Worm (Caenorhabditis elegans) whole organism, young adult: ENCODE measurements around the gene idpp-6.

Experiments
- C06A6.2 ChIP-seq: fragments of 200-800 bp; sonication (Bioruptor generic); conservative IDR thresholded peaks from 2 replicates; pipeline ENCODE4 v1.3.6; 2022; ENCODE audit warnings: missing genetic modification characterization, missing compliant biosample characterization
- F22D6.2 ChIP-seq: sonication (generic microtip); optimal IDR thresholded peaks from 2 replicates; lab custom pipeline; 2016; ENCODE audit warnings: mild to moderate bottlenecking, missing genetic modification characterization, missing compliant biosample characterization
- F37B4.10 ChIP-seq: fragments of 200-800 bp; sonication (Bioruptor generic); IDR thresholded peaks from 2 replicates; pipeline ENCODE4 v1.3.6; 2022; ENCODE audit warnings: missing genetic modification characterization, missing compliant biosample characterization
- F39B2.1 ChIP-seq: fragments of 200-800 bp; sonication (Bioruptor generic); IDR thresholded peaks from 2 replicates; pipeline ENCODE4 v1.3.6; 2022; ENCODE audit warnings: missing genetic modification reagents, missing genetic modification characterization, missing compliant biosample characterization
- T26A5.8 ChIP-seq: sonication (generic microtip); optimal IDR thresholded peaks from 2 replicates; lab custom pipeline; 2016; ENCODE audit warnings: missing genetic modification characterization, missing compliant biosample characterization
- aptf-3 ChIP-seq: fragments of 200-800 bp; sonication (Bioruptor generic); IDR thresholded peaks from 2 replicates; pipeline ENCODE4 v1.3.6; 2022; ENCODE audit warnings: missing genetic modification characterization, missing compliant biosample characterization
- cebp-1 ChIP-seq, 2 experiments: fragments of 200-800 bp in 1 of 2; sonication (Bioruptor generic) in 1 of 2; sonication (generic microtip) in 1 of 2; IDR thresholded peaks in 1 of 2; optimal IDR thresholded peaks in 1 of 2; 2 replicates each; pipeline versions ENCODE4 v1.3.6 to Lab custom; 2017 to 2022; ENCODE audit warnings: missing compliant biosample characterization in 2 of 2, missing genetic modification characterization in 2 of 2, mild to moderate bottlenecking in 1 of 2, missing genetic modification reagents in 1 of 2, moderate library complexity in 1 of 2
- ceh-40 ChIP-seq: fragments of 200-800 bp; sonication (Bioruptor generic); IDR thresholded peaks from 2 replicates; pipeline ENCODE4 v1.3.6; 2022; ENCODE audit warnings: missing genetic modification characterization, missing compliant biosample characterization
- ceh-91 ChIP-seq: fragments of 200-800 bp; sonication (Bioruptor generic); IDR thresholded peaks from 2 replicates; pipeline ENCODE4 v1.3.6; 2022; ENCODE audit warnings: missing genetic modification reagents, missing genetic modification characterization, missing compliant biosample characterization
- dox-1 ChIP-seq: fragments of 200-800 bp; sonication (Bioruptor generic); IDR thresholded peaks from 2 replicates; pipeline ENCODE4 v1.3.6; 2022; ENCODE audit warnings: missing genetic modification reagents, missing genetic modification characterization, missing compliant biosample characterization
- dpff-1 ChIP-seq: sonication (generic microtip); optimal IDR thresholded peaks from 2 replicates; lab custom pipeline; 2017; ENCODE audit warnings: mild to moderate bottlenecking, missing genetic modification characterization, missing compliant biosample characterization
- dpl-1 ChIP-seq: fragments of 150-350 bp; optimal IDR thresholded peaks from 2 replicates; lab custom pipeline; 2014; ENCODE audit warnings: missing biosample characterization, missing genetic modification reagents, missing genetic modification characterization
- efl-1 ChIP-seq: fragments of 150-350 bp; optimal IDR thresholded peaks from 2 replicates; lab custom pipeline; 2014; ENCODE audit warnings: missing biosample characterization, missing genetic modification reagents, missing genetic modification characterization
- ets-4 ChIP-seq: fragments of 200-800 bp; sonication (Bioruptor generic); optimal IDR thresholded peaks from 2 replicates; lab custom pipeline; 2018; ENCODE audit warnings: mild to moderate bottlenecking, missing genetic modification characterization, missing compliant biosample characterization
- fkh-3 ChIP-seq: sonication (generic microtip); optimal IDR thresholded peaks from 2 replicates; lab custom pipeline; 2016; ENCODE audit warnings: mild to moderate bottlenecking, missing genetic modification characterization, missing compliant biosample characterization
- hrde-1 ChIP-seq: sonication (generic microtip); optimal IDR thresholded peaks from 2 replicates; lab custom pipeline; 2016; ENCODE audit warnings: missing genetic modification characterization, mild to moderate bottlenecking, missing compliant biosample characterization, moderate library complexity, missing genotype, missing genetic modification reagents, borderline replicate concordance
- hsf-1 ChIP-seq: fragments of 200-800 bp; sonication (Bioruptor generic); IDR thresholded peaks from 2 replicates; pipeline ENCODE4 v1.3.6; 2022; ENCODE audit warnings: missing genetic modification reagents, missing genetic modification characterization, missing compliant biosample characterization
- let-526 ChIP-seq: fragments of 200-800 bp; sonication (Bioruptor generic); IDR thresholded peaks from 2 replicates; pipeline ENCODE4 v1.3.6; 2022; ENCODE audit warnings: missing genetic modification reagents, missing genetic modification characterization, missing compliant biosample characterization
- lin-40 ChIP-seq: sonication (generic microtip); optimal IDR thresholded peaks from 2 replicates; lab custom pipeline; 2016; ENCODE audit warnings: missing genetic modification characterization, mild to moderate bottlenecking, missing compliant biosample characterization, missing genotype, missing genetic modification reagents
- madf-10 ChIP-seq: sonication (generic microtip); optimal IDR thresholded peaks from 2 replicates; lab custom pipeline; 2016; ENCODE audit warnings: mild to moderate bottlenecking, missing genetic modification characterization, missing compliant biosample characterization
- mcd-1 ChIP-seq: fragments of 200-800 bp; sonication (Bioruptor generic); IDR thresholded peaks from 2 replicates; pipeline ENCODE4 v1.3.6; 2022; ENCODE audit warnings: missing genetic modification reagents, missing genetic modification characterization, missing compliant biosample characterization
- mel-28 ChIP-seq: sonication (generic microtip); optimal IDR thresholded peaks from 2 replicates; lab custom pipeline; 2016; ENCODE audit warnings: borderline replicate concordance, mild to moderate bottlenecking, missing genetic modification characterization, missing compliant biosample characterization
- mxl-1 ChIP-seq: sonication (generic microtip); optimal IDR thresholded peaks from 2 replicates; lab custom pipeline; 2016; ENCODE audit warnings: missing genetic modification characterization, missing compliant biosample characterization
- nhr-80 ChIP-seq: sonication (generic microtip); optimal IDR thresholded peaks from 2 replicates; lab custom pipeline; 2016; ENCODE audit warnings: missing genetic modification characterization, missing compliant biosample characterization
- pha-4 ChIP-seq: fragments of 150-350 bp; sonication (generic microtip); optimal IDR thresholded peaks from 2 replicates; lab custom pipeline; 2014; ENCODE audit warnings: missing biosample characterization, missing genetic modification reagents, missing genetic modification characterization
- repo-1 ChIP-seq: sonication (generic microtip); optimal IDR thresholded peaks from 2 replicates; lab custom pipeline; 2017; ENCODE audit warnings: mild to moderate bottlenecking, missing genetic modification characterization, missing compliant biosample characterization
- rpc-1 ChIP-seq, 2 experiments: fragments of 150-350 bp in 1 of 2; sonication (generic microtip) in 1 of 2; optimal IDR thresholded peaks; 2 replicates each; lab custom pipeline; 2014 to 2018; ENCODE audit warnings: missing biosample characterization in 1 of 2, missing genetic modification characterization in 1 of 2, missing genetic modification reagents in 1 of 2, missing genotype in 1 of 2
- somi-1 ChIP-seq: fragments of 200-800 bp; sonication (Bioruptor generic); optimal IDR thresholded peaks from 2 replicates; lab custom pipeline; 2018; ENCODE audit warnings: mild to moderate bottlenecking, missing genetic modification characterization, missing compliant biosample characterization
- tbp1 ChIP-seq: fragments of 200-800 bp; sonication (Bioruptor generic); optimal IDR thresholded peaks from 2 replicates; lab custom pipeline; 2018; ENCODE audit warnings: mild to moderate bottlenecking, missing genetic modification characterization, missing compliant biosample characterization
- tlf-1 ChIP-seq: fragments of 200-800 bp; sonication (Bioruptor generic); optimal IDR thresholded peaks from 2 replicates; lab custom pipeline; 2018; ENCODE audit warnings: mild to moderate bottlenecking, missing genetic modification characterization, missing compliant biosample characterization
- unc-130 ChIP-seq: sonication (generic microtip); optimal IDR thresholded peaks from 2 replicates; lab custom pipeline; 2016; ENCODE audit warnings: missing genetic modification reagents, missing genetic modification characterization, missing compliant biosample characterization
- unc-62 ChIP-seq: fragments of 150-350 bp; optimal IDR thresholded peaks from 2 replicates; lab custom pipeline; 2014; ENCODE audit warnings: missing biosample characterization, missing genetic modification reagents, missing genetic modification characterization
- ztf-26 ChIP-seq: sonication (generic microtip); optimal IDR thresholded peaks from 2 replicates; lab custom pipeline; 2017; ENCODE audit warnings: missing genetic modification characterization, missing compliant biosample characterization

idpp-6 gene

ce11 chrX:6738535-6738934 lies 44.4 kb upstream of the idpp-6 start:
- no peak for TF ChIP-seq somi-1 (GFP tag; lab: Kevin White, UChicago)
- no peak for TF ChIP-seq lin-40 (tag; lab: Kevin White, UChicago)
- no peak for TF ChIP-seq unc-130
- no peak for TF ChIP-seq T26A5.8 (tag; lab: Kevin White, UChicago)
- no peak for TF ChIP-seq pha-4
- TF ChIP-seq repo-1 (tag; lab: Kevin White, UChicago) = no peak
- TF ChIP-seq fkh-3 (tag; lab: Kevin White, UChicago) = no peak
- no peak for TF ChIP-seq cebp-1 (GFP tag; IDR thresholded peaks at IDR 0.05; lab: Robert Waterston, UW)
- no peak for TF ChIP-seq cebp-1 (tag; optimal IDR thresholded peaks at IDR 0.05; lab: Kevin White, UChicago)
- no peak for TF ChIP-seq ceh-91 (GFP tag; lab: Robert Waterston, UW)
- no peak for TF ChIP-seq mxl-1 (tag; lab: Kevin White, UChicago)
- TF ChIP-seq C06A6.2 (GFP tag; lab: Robert Waterston, UW) = no peak
- TF ChIP-seq rpc-1 (optimal IDR thresholded peaks at IDR 0.05; lab: Kevin White, UChicago) = no peak
- no peak for TF ChIP-seq rpc-1 (tag; optimal IDR thresholded peaks at IDR 0.05; lab: Kevin White, UChicago)
- no peak for TF ChIP-seq mel-28 (tag; lab: Kevin White, UChicago)
- no peak for TF ChIP-seq ets-4
- TF ChIP-seq dpl-1 (GFP tag; lab: Kevin White, UChicago) = no peak
- TF ChIP-seq F22D6.2 (tag; lab: Kevin White, UChicago) = no peak
- TF ChIP-seq ceh-40 (GFP tag; lab: Robert Waterston, UW) = no peak

- TF ChIP-seq F37B4.10 (GFP tag; lab: Robert Waterston, UW) = 0 out of 2 replicates have a peak, but pooled peaks have one; percentile 51
- TF ChIP-seq F39B2.1 (GFP tag; lab: Robert Waterston, UW) = no peak
- TF ChIP-seq hsf-1 (GFP tag; lab: Robert Waterston, UW) = no peak
- TF ChIP-seq tlf-1 (GFP tag; lab: Kevin White, UChicago) = no peak
- TF ChIP-seq somi-1 (GFP tag; lab: Kevin White, UChicago) = peak; percentile 62
- peak; percentile 51 for TF ChIP-seq ztf-26 (tag; lab: Kevin White, UChicago)
- no peak for TF ChIP-seq tbp1
- no peak for TF ChIP-seq ets-4
- TF ChIP-seq madf-10 = no peak
- no peak for TF ChIP-seq hrde-1 (tag; lab: Kevin White, UChicago)
- no peak for TF ChIP-seq cebp-1 (GFP tag; IDR thresholded peaks at IDR 0.05; lab: Robert Waterston, UW)
- peak; percentile 31 for TF ChIP-seq cebp-1 (tag; optimal IDR thresholded peaks at IDR 0.05; lab: Kevin White, UChicago)
- TF ChIP-seq dpff-1 (tag; lab: Kevin White, UChicago) = no peak
- TF ChIP-seq repo-1 (tag; lab: Kevin White, UChicago) = peak; percentile 5
- TF ChIP-seq mcd-1 (GFP tag; lab: Robert Waterston, UW) = 0 out of 2 replicates have a peak, but pooled peaks have one; percentile 12
- 0 out of 2 replicates have a peak, but pooled peaks have one; percentile 10 for TF ChIP-seq dox-1 (GFP tag; lab: Robert Waterston, UW)
- TF ChIP-seq aptf-3 = no peak
- TF ChIP-seq nhr-80 (tag; lab: Kevin White, UChicago) = peak; percentile 34
- no peak for TF ChIP-seq let-526 (GFP tag; lab: Robert Waterston, UW)
- no peak for TF ChIP-seq F22D6.2 (tag; lab: Kevin White, UChicago)
- TF ChIP-seq efl-1 (GFP tag; lab: Kevin White, UChicago) = no peak
- no peak for TF ChIP-seq unc-62 (GFP tag; lab: Kevin White, UChicago)
- TF ChIP-seq lin-40 (tag; lab: Kevin White, UChicago) = peak; percentile 22
Measured at ce11 chrX:6739034-6740008, 43.6 kb upstream of the idpp-6 start.
